Worm (Caenorhabditis elegans) whole organism, young adult: ENCODE measurements around the gene F56C3.10.

Experiments used
- efl-1 ChIP-seq: fragments of 150-350 bp; optimal IDR thresholded peaks from 2 replicates; lab custom pipeline; 2014; ENCODE audit warnings: missing biosample characterization, missing genetic modification reagents, missing genetic modification characterization
- mcd-1 ChIP-seq: fragments of 200-800 bp; sonication (Bioruptor generic); IDR thresholded peaks from 2 replicates; pipeline ENCODE4 v1.3.6; 2022; ENCODE audit warnings: missing genetic modification reagents, missing genetic modification characterization, missing compliant biosample characterization
- pha-4 ChIP-seq: fragments of 150-350 bp; sonication (generic microtip); optimal IDR thresholded peaks from 2 replicates; lab custom pipeline; 2014; ENCODE audit warnings: missing biosample characterization, missing genetic modification reagents, missing genetic modification characterization

DNA sequence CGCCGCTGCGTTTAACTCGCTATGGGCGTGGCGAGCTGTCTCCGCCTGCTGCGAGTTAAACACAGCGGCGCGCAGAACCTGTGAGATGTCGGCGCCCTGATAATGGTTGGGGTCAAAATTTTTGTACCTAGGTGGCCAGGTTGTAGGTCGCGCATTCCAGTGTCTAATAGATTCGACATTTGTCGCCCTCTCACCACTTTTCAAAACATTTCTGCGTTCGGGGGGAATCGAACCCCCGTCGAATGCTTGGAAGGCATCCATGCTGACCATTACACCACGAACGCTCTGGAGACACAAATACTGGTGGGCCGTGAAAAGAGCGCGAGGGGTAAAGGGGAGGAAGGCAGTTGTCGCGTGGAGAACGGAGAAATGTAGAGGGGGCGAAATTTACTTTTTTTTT is 2.1 kb downstream of the F56C3.10 start:
- peak; percentile 74 for TF ChIP-seq mcd-1 (GFP tag; lab: Robert Waterston, UW)
- TF ChIP-seq efl-1 (GFP tag; lab: Kevin White, UChicago), result no peak
- no peak for TF ChIP-seq pha-4 (tag; lab: Kevin White, UChicago)
